Fruit fly (Drosophila melanogaster): ENCODE results near the gene pigs.
A peak's percentile ranks its signal among the peaks of the same experiment; 100 is the strongest.

Gene pigs

dm6 chrX:6599880-6600279 lies at the start of gene pigs:
TSS of gene pigs (plus strand) at chrX:6600062.
- no peak for TF ChIP-seq CG17801 (GFP tag; optimal IDR thresholded peaks at IDR 0.05; ENCODE audit: partially characterized antibody)

dm6 chrX:6550118-6550502 lies 49.8 kb upstream of the pigs start:
- TF ChIP-seq CG17801 (GFP tag; optimal IDR thresholded peaks at IDR 0.05; ENCODE audit: partially characterized antibody), result no peak

DNA sequence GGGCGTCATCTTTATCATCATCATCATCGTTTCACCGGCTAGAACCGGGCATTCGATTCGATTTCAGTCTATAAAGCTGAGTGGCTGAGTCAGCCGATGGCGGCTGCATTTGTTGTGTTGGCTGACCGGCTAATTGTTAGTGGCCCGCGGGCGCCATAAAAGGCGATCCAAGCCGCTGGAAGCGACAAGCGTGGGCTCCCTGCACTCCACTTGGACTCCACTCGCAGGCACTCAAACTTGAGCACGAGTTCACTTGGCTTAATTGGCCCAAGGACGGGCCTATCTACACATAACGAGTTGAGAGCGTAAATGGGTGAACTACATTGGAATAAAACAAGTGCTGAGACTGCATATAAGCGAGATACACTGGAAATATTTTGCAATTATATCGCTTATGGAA lies 48.4 kb upstream of the pigs start:
- TF ChIP-seq CG17801 (GFP tag; optimal IDR thresholded peaks at IDR 0.05; ENCODE audit: partially characterized antibody), result no peak

dm6 chrX:6571234-6571915 lies 28.5 kb upstream of the pigs start:
- TF ChIP-seq CG17801 (GFP tag; optimal IDR thresholded peaks at IDR 0.05; ENCODE audit: partially characterized antibody), result no peak

- no peak for TF ChIP-seq CG17801 (GFP tag; optimal IDR thresholded peaks at IDR 0.05; ENCODE audit: partially characterized antibody)
Observed at dm6 chrX:6573799-6574198, 26.1 kb upstream of the pigs start.

- TF ChIP-seq CG17801 (GFP tag; optimal IDR thresholded peaks at IDR 0.05; ENCODE audit: partially characterized antibody), result no peak
Observed at dm6 chrX:6574488-6574887, 25.4 kb upstream of the pigs start.

DNA sequence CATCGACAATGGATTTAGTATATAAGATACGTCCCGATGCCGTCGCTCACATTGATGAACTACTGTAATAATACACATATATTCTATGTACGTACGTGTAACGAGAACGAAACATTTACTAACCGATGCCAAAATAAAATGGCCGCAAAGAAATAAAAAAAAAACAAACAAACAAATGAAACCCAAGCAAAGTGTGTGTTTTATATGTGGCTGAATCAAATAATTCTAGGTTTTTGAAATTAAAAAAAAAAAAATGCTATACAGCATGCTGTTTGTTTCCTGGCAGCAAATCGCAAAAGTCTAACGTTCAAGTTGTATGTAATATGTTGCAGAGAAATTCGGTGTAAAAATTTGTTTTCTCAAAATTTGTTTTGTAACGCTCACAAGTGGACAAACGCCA lies 10.9 kb upstream of the pigs start, which contains the start of gene CG17717:
TSS of gene CG17717 (plus strand) at position 301 of the 400 bp plus-strand sequence.
- TF ChIP-seq CG17801 (GFP tag; optimal IDR thresholded peaks at IDR 0.05; ENCODE audit: partially characterized antibody), result no peak

DNA sequence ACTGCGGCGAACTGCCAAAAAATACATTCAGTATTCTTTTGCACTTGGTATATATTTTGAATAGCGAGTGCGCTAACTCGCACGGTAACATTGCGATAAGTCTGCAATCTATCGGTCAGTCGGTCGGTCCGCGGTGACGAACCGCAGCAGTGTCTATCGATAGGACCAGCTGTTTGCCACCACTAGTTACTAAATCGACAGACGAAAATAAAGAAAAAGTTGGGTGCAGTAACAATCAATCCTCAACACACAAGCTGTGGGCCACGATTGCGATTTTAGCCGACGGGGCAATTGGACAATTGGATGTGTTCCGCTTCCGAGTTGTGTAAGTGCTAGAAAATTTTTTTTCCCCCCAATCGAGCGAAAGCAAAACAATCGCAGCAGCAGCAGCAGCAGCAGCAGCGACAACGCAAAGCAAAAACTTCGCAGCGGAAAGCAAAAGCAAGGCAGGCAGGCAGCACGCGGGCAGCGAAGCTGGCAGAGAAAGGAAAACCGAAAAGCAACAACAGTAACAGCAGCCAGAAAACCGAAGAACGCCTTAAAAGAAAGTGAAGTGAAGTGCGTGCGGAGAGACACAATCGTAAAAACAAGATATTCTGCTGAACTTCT lies 9.1 kb upstream of the pigs start, which contains the start of gene Pat1:
TSS of gene Pat1 (plus strand) at position 96 of the 609 bp plus-strand sequence.
- peak; percentile 35 for TF ChIP-seq CG17801 (GFP tag; optimal IDR thresholded peaks at IDR 0.05; ENCODE audit: partially characterized antibody)

DNA sequence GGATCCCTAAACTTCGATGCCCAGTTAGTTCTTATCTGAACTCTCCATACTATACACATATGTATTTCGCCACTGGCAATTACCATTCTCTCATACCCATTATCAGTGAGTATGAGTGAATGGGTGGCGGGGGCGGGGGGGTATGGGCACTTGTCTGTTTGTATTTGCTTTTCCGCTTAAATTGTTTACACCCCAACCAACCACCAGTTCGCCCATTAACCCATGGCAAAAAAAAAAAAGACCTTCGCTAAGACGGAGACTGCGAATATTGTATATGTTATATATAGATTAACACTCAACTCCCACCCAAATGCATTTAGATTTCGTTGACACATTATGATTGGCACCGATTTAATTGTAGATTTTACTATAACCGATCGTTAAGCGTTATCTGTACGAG lies 7.8 kb upstream of the pigs start:
- TF ChIP-seq CG17801 (GFP tag; optimal IDR thresholded peaks at IDR 0.05; ENCODE audit: partially characterized antibody), result no peak

- no peak for TF ChIP-seq CG17801 (GFP tag; optimal IDR thresholded peaks at IDR 0.05; ENCODE audit: partially characterized antibody)
Observed at dm6 chrX:6592745-6593144, 7.1 kb upstream of the pigs start.

DNA sequence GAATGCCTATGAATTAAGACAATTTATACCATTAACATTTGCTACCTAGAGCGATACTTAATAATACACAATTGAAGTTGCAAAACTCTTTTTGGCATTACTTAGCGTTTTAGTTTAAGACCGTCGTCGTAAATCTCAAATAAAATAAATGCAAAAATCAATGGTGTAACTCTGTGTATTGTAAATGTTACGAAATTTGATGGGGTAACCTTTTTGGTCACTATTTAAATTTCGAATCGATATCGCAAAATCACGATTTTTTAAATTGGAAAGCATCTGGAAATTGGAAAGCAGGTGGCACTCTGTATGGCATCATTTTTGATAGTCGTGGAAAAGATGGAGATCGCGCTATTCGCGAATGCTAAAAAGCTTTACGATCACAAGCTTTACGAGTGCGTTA lies 3.1 kb upstream of the pigs start, which contains the start of gene APC7:
TSS of gene APC7 (plus strand) at position 301 of the 400 bp plus-strand sequence.
- TF ChIP-seq CG17801 (GFP tag; optimal IDR thresholded peaks at IDR 0.05; ENCODE audit: partially characterized antibody), result no peak

DNA sequence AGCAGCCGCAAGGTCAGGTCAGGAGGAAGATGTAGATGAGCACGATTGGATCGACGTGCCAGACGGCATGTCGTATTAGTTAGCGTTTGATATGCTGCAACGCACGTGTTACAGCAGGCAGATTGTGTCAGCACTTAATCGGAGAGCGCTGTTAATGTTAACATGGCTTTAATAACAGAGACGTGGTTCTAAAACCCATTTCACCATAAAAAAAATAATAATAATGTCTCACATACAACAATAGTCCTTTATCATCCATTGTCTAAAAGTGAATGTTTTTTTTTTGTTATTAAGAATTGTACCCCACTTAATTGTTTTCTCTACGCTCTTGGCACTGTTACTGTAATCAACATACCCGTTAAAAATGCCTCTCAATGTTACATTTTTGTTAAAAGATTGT lies 629 bp upstream of the pigs start:
- peak; percentile 62 for TF ChIP-seq CG17801 (GFP tag; optimal IDR thresholded peaks at IDR 0.05; ENCODE audit: partially characterized antibody)

DNA sequence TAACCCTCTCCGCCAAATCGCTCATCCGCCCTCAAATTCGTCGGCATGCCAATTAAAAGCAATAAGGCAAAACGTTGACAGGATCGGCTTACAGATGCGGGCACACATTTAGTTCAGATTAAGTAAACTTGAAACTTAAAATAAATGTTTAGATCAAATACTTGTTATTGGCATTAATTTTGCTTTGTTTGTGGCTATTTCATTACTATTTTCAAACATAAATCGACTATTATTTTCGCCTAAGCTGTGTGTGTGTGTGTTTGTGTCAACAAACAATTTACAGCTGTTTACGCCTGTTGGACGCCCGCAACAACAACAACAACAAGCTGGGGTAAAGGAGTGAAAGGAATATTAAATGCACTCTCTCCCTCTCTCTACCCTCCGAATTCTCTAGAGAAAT lies 1.3 kb downstream of the pigs start:
- no peak for TF ChIP-seq CG17801 (GFP tag; optimal IDR thresholded peaks at IDR 0.05; ENCODE audit: partially characterized antibody)

- TF ChIP-seq CG17801 (GFP tag; optimal IDR thresholded peaks at IDR 0.05; ENCODE audit: partially characterized antibody), result peak; percentile 76
Observed at dm6 chrX:6601641-6602276, 1.9 kb downstream of the pigs start.

- TF ChIP-seq CG17801 (GFP tag; optimal IDR thresholded peaks at IDR 0.05; ENCODE audit: partially characterized antibody), result no peak
Observed at dm6 chrX:6604706-6605105, 4.8 kb downstream of the pigs start.

DNA sequence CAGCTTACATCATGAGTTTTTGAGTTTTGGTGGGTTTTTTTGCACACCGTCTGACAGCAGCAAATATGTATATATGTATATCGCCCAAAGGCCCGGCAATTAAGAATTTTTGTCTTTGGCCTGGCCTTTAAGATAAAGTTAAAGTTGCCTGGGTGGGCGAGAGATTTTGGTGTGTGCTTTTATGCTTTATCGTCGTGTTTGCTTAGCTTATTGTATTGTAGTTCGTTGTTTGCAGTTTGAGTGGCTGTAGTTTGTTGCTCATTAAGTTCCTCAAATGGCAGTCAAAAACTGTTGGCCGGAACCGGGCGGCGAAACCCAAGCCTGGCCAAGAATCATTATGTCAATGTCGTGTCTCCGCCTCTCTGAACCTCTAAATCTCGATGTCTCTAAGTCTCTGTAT lies 12.0 kb downstream of the pigs start:
- TF ChIP-seq CG17801 (GFP tag; optimal IDR thresholded peaks at IDR 0.05; ENCODE audit: partially characterized antibody), result no peak
